Worm (Caenorhabditis elegans) whole organism, L2 larva: Measurements from ENCODE around the gene nhr-232.

Experiments used
- blmp-1 ChIP-seq: sonication (generic microtip); optimal IDR thresholded peaks from 2 replicates; lab custom pipeline; 2017; ENCODE audit warnings: missing genetic modification characterization, mild to moderate bottlenecking, missing compliant biosample characterization, antibody characterized with exemption, moderate library complexity; ENCODE audit not compliant: insufficient read depth
- ceh-82 ChIP-seq: fragments of 150-350 bp; optimal IDR thresholded peaks from 2 replicates; lab custom pipeline; 2014; ENCODE audit warnings: missing biosample characterization, missing genetic modification characterization
- fos-1 ChIP-seq: fragments of 150-350 bp; optimal IDR thresholded peaks from 2 replicates; lab custom pipeline; 2014; ENCODE audit warnings: missing biosample characterization, missing genetic modification characterization
- ztf-1 ChIP-seq: fragments of 200-800 bp; sonication (Bioruptor generic); conservative IDR thresholded peaks from 2 replicates; pipeline ENCODE4 v1.3.6; 2022; ENCODE audit warnings: missing genetic modification characterization, missing compliant biosample characterization

ce11 chrV:10233330-10233729, 22.6 kb upstream of the nhr-232 start, which contains the start of gene str-182:
- no peak for TF ChIP-seq fos-1
- no peak for TF ChIP-seq blmp-1 (tag; lab: Kevin White, UChicago)
- no peak for TF ChIP-seq ztf-1 (GFP tag; lab: Robert Waterston, UW)
- no peak for TF ChIP-seq ceh-82 (tag; lab: Kevin White, UChicago)
